Fruit fly (Drosophila melanogaster): ENCODE measurements around the gene CG14631.

- TF ChIP-seq CG9705 (GFP tag; optimal IDR thresholded peaks at IDR 0.05) (no peak), ey (GFP tag; optimal IDR thresholded peaks at IDR 0.05) (no peak), sage (GFP tag; optimal IDR thresholded peaks at IDR 0.05) (no peak), lola (GFP tag; optimal IDR thresholded peaks at IDR 0.05) (no peak), Vsx2 (GFP tag; optimal IDR thresholded peaks at IDR 0.05; ENCODE audit: partially characterized antibody) (no peak), Myc (optimal IDR thresholded peaks at IDR 0.05) (no peak), dmrt93B (GFP tag; optimal IDR thresholded peaks at IDR 0.05) (no peak), br (GFP tag; optimal IDR thresholded peaks at IDR 0.05) (no peak), pan (optimal IDR thresholded peaks at IDR 0.05) (no peak)
Measured at dm6 chrX:1011543-1012085, at the start of gene CG14631, which contains the start of gene TfIIA-S-2.
